Worm (Caenorhabditis elegans) whole organism, early embryonic: ENCODE results near the gene eff-1.

Source experiments
- B0310.2 ChIP-seq: sonication (generic microtip); optimal IDR thresholded peaks from 2 replicates; lab custom pipeline; 2016; ENCODE audit warnings: mild to moderate bottlenecking, missing genetic modification characterization, missing compliant biosample characterization
- F13C5.2 ChIP-seq: sonication (generic microtip); optimal IDR thresholded peaks from 2 replicates; lab custom pipeline; 2017; ENCODE audit warnings: mild to moderate bottlenecking, missing genetic modification characterization, inconsistent platforms, missing compliant biosample characterization
- aly-1 ChIP-seq: sonication (generic microtip); optimal IDR thresholded peaks from 2 replicates; lab custom pipeline; 2016; ENCODE audit warnings: missing genetic modification characterization, missing compliant biosample characterization
- ama-1 ChIP-seq: fragments of 150-350 bp; optimal IDR thresholded peaks from 2 replicates; lab custom pipeline; 2014
- ceh-36 ChIP-seq: sonication (generic microtip); optimal IDR thresholded peaks from 2 replicates; lab custom pipeline; 2016; ENCODE audit warnings: missing genetic modification characterization, inconsistent platforms, missing compliant biosample characterization
- flt-1 ChIP-seq: fragments of 200-800 bp; sonication (Bioruptor generic); IDR thresholded peaks from 2 replicates; pipeline ENCODE4 v1.3.6; 2022; ENCODE audit warnings: missing genetic modification characterization, missing compliant biosample characterization
- pes-1 ChIP-seq: fragments of 200-800 bp; sonication (Bioruptor generic); IDR thresholded peaks from 2 replicates; pipeline ENCODE4 v1.3.6; 2022; ENCODE audit warnings: missing genetic modification reagents, missing genetic modification characterization, missing compliant biosample characterization
- tbx-37 ChIP-seq: fragments of 200-800 bp; sonication (Bioruptor generic); conservative IDR thresholded peaks from 2 replicates; pipeline ENCODE4 v1.3.6; 2022; ENCODE audit warnings: missing genetic modification reagents, missing genetic modification characterization, missing compliant biosample characterization

DNA sequence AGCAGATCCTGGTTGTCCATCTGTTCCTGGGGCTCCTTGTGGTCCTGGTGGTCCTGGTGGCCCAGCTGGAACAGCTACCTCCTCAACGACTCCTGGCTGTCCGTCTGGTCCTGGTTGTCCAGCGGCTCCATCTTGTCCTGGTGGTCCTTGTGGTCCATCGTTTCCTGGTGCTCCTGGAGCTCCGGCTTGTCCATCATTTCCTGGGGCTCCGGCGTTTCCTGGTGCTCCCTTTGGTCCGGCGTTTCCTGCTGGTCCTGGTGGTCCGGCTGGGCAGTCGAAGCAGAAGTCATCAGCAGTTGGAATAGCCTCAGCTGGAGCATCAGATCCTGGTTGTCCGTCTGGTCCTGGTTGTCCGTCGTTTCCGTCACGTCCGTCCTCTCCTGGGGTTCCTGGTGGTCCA is 12.0 kb downstream of the eff-1 start:
- TF ChIP-seq ama-1 (lab: Kevin White, UChicago) (no peak), flt-1 (no peak), tbx-37 (no peak), B0310.2 (tag; lab: Kevin White, UChicago) (no peak), aly-1 (tag; lab: Kevin White, UChicago) (no peak), F13C5.2 (tag; lab: Kevin White, UChicago) (no peak), ceh-36 (tag; lab: Kevin White, UChicago) (no peak), pes-1 (GFP tag; lab: Robert Waterston, UW) (no peak)
